Worm (Caenorhabditis elegans): ENCODE data around the gene ugt-13.

Gene ugt-13

DNA sequence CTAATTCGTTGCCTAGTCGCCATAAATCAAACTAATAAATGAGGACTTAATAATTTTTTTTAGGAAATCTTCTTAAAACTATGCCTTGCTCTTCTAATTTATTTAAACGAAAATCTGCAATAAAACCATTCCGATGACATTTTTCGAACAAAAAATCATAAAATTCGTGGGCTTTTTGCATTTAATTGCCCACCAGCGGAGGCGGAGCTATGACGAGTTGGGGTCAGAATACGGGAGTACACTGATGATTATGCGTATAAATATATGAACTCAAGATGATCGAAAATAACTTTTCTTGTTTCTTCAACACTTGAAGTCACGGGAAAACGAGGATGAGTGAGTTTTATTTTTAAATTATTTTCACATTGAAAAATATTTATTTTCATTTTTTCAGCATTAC lies 25.7 kb downstream of the ugt-13 start, which contains the start of gene catp-2:
Gene catp-2, plus strand, starts transcription at position 301 of the 400 bp plus-strand sequence.
- TF ChIP-seq F37B4.10 (GFP tag; IDR thresholded peaks at IDR 0.05) (no peak), let-526 (GFP tag; IDR thresholded peaks at IDR 0.05) (no peak), gei-17 (GFP tag; optimal IDR thresholded peaks at IDR 0.05) (no peak), zim-3 (tag; optimal IDR thresholded peaks at IDR 0.05) (no peak), efl-1 (GFP tag; optimal IDR thresholded peaks at IDR 0.05) (no peak), Y79H2A.3 (GFP tag; conservative IDR thresholded peaks at IDR 0.05) (no peak), rcor-1 (GFP tag; IDR thresholded peaks at IDR 0.05) (no peak), K12H6.12 (tag; optimal IDR thresholded peaks at IDR 0.05) (no peak), ccch-3 (GFP tag; optimal IDR thresholded peaks at IDR 0.05) (no peak), pha-4 (tag; optimal IDR thresholded peaks at IDR 0.05) (no peak), egl-18 (GFP tag; IDR thresholded peaks at IDR 0.05) (no peak), akir-1 (GFP tag; optimal IDR thresholded peaks at IDR 0.05) (no peak), lsy-27 (tag; optimal IDR thresholded peaks at IDR 0.05; ENCODE audit: borderline replicate concordance, insufficient read depth) (no peak), nfya-1 (tag; optimal IDR thresholded peaks at IDR 0.05; ENCODE audit: borderline replicate concordance, insufficient read depth) (no peak), rpc-1 (optimal IDR thresholded peaks at IDR 0.05) (no peak), rpc-1 (tag; optimal IDR thresholded peaks at IDR 0.05) (no peak), nhr-27 (tag; optimal IDR thresholded peaks at IDR 0.05) (no peak), madf-8 (GFP tag; conservative IDR thresholded peaks at IDR 0.05) (no peak), hmg-1.2 (GFP tag; IDR thresholded peaks at IDR 0.05) (no peak), lin-26 (GFP tag; IDR thresholded peaks at IDR 0.05) (no peak), sdz-38 (tag; optimal IDR thresholded peaks at IDR 0.05) (no peak)

ce11 chrV:4935096-4935495 lies 26.4 kb downstream of the ugt-13 start:
- TF ChIP-seq egl-18 (GFP tag; IDR thresholded peaks at IDR 0.05) = no peak
- no peak for TF ChIP-seq B0336.3 (GFP tag; IDR thresholded peaks at IDR 0.05)
- TF ChIP-seq let-607 (tag; optimal IDR thresholded peaks at IDR 0.05) = no peak
- no peak for TF ChIP-seq tbx-9 (tag; optimal IDR thresholded peaks at IDR 0.05; ENCODE audit: borderline replicate concordance)
- no peak for TF ChIP-seq T26A5.8 (tag; optimal IDR thresholded peaks at IDR 0.05)
- no peak for TF ChIP-seq hsf-1 (GFP tag; IDR thresholded peaks at IDR 0.05)
- no peak for TF ChIP-seq Y67H2A.10 (GFP tag; conservative IDR thresholded peaks at IDR 0.05)

DNA sequence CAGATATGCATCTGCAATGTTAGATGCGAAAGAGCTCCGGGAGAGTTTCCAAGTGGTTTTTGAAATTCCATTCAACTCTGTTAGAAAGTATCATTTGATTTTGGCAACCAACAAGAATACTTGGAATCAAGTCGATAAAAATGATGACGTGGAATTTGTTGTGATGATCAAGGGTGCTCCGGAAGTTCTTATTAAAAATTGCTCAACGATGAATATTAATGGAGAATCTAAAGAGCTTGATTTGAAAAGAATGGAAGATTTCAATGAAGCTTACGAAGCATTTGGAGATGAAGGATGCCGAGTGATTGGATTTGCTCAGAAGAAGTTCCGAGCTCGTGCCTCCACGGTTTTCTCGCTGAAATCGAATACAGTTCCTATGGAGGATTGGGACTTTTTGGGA lies 28.7 kb downstream of the ugt-13 start:
- TF ChIP-seq ets-4 (GFP tag; optimal IDR thresholded peaks at IDR 0.05) (no peak), ceh-91 (GFP tag; IDR thresholded peaks at IDR 0.05) (no peak)

ce11 chrV:4944219-4944618 lies 35.5 kb downstream of the ugt-13 start, which contains the start of gene str-211:
TSS of gene str-211 (minus strand) at chrV:4944319.
- TF ChIP-seq fkh-3 (tag; optimal IDR thresholded peaks at IDR 0.05) (no peak), attf-5 (GFP tag; optimal IDR thresholded peaks at IDR 0.05) (no peak), attf-3 (GFP tag; conservative IDR thresholded peaks at IDR 0.05) (no peak), sea-2 (GFP tag; IDR thresholded peaks at IDR 0.05) (no peak), rpc-1 (optimal IDR thresholded peaks at IDR 0.05) (no peak), rpc-1 (tag; optimal IDR thresholded peaks at IDR 0.05) (no peak), nhr-27 (tag; optimal IDR thresholded peaks at IDR 0.05) (no peak), snpc-4 (GFP tag; optimal IDR thresholded peaks at IDR 0.05) (no peak), snpc-4 (tag; optimal IDR thresholded peaks at IDR 0.05) (no peak), lin-26 (GFP tag; IDR thresholded peaks at IDR 0.05) (no peak), ekl-4 (GFP tag; IDR thresholded peaks at IDR 0.05) (no peak), T26A5.8 (tag; optimal IDR thresholded peaks at IDR 0.05) (no peak), F10E7.11 (tag; optimal IDR thresholded peaks at IDR 0.05) (no peak), cebp-1 (GFP tag; IDR thresholded peaks at IDR 0.05) (no peak), cebp-1 (tag; optimal IDR thresholded peaks at IDR 0.05) (no peak), akir-1 (GFP tag; optimal IDR thresholded peaks at IDR 0.05) (no peak), hmg-20 (GFP tag; IDR thresholded peaks at IDR 0.05) (no peak), Y56A3A.18 (GFP tag; IDR thresholded peaks at IDR 0.05) (no peak), xnd-1 (tag; optimal IDR thresholded peaks at IDR 0.05) (no peak)
